Fruit fly (Drosophila melanogaster): Measurements from ENCODE around the gene pico.

DNA sequence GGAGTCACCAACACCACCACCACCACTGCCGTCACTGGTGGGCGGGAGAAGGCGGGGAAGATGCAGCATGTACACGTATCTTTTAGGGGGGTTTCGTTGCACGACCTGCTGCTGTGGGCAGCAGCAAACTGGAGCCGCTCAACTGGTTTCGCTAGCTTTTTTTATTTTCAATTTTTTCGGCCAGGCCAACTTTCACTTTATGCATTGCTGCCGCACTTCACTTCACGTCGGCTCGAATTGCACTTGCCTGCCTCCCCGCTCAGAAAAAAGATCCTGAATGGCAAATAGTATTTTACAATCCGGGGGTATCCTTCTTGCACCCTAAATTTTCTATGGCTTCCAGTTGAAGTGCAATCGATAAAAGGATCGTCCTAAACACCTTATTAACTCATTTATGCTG, 48.1 kb upstream of the pico start:
- TF ChIP-seq insv (optimal IDR thresholded peaks at IDR 0.05) (no peak), psq (optimal IDR thresholded peaks at IDR 0.05) (no peak), Sin3A (optimal IDR thresholded peaks at IDR 0.05) (no peak)
